Worm (Caenorhabditis elegans): ENCODE results near the gene C17B7.5.

ce11 chrV:3312067-3312666 is 21.3 kb upstream of the C17B7.5 start, which contains the start of gene arrd-18:
- TF ChIP-seq tra-4 (tag; optimal IDR thresholded peaks at IDR 0.05): no peak
- TF ChIP-seq tbx-37 (GFP tag; conservative IDR thresholded peaks at IDR 0.05): no peak
- TF ChIP-seq ama-1 (optimal IDR thresholded peaks at IDR 0.05): no peak
- no peak for TF ChIP-seq B0310.2 (tag; optimal IDR thresholded peaks at IDR 0.05)
- no peak for TF ChIP-seq hnd-1 (tag; optimal IDR thresholded peaks at IDR 0.05)
- no peak for TF ChIP-seq hmg-4 (GFP tag; optimal IDR thresholded peaks at IDR 0.05)
- no peak for TF ChIP-seq sea-1 (GFP tag; conservative IDR thresholded peaks at IDR 0.05)
- no peak for TF ChIP-seq tbx-11 (GFP tag; IDR thresholded peaks at IDR 0.05)
- no peak for TF ChIP-seq flt-1 (GFP tag; IDR thresholded peaks at IDR 0.05)
- TF ChIP-seq ets-7 (tag; optimal IDR thresholded peaks at IDR 0.05): no peak
- no peak for TF ChIP-seq pes-1 (GFP tag; IDR thresholded peaks at IDR 0.05)
- TF ChIP-seq ceh-36 (tag; optimal IDR thresholded peaks at IDR 0.05): no peak
